Fruit fly (Drosophila melanogaster) whole organism, embryonic: ENCODE results near the gene CG14695.

Experiments used
- CG10274 ChIP-seq: fragments of 200-800 bp; sonication (Bioruptor generic); optimal IDR thresholded peaks from 3 replicates; lab custom pipeline; 2017; ENCODE audit warnings: missing biosample characterization, mild to moderate bottlenecking, missing genetic modification characterization
- CG10543 ChIP-seq: fragments of 200-800 bp; sonication (Bioruptor generic); optimal IDR thresholded peaks from 3 replicates; lab custom pipeline; 2017; ENCODE audit warnings: missing biosample characterization, mild to moderate bottlenecking, missing genetic modification characterization, moderate library complexity
- CG11696 ChIP-seq: fragments of 200-800 bp; sonication (Bioruptor generic); IDR thresholded peaks from 2 replicates; pipeline ENCODE4 v1.3.6; 2022; ENCODE audit warnings: missing biosample characterization, missing genetic modification characterization
- CG11723 ChIP-seq: fragments of 200-800 bp; sonication (Bioruptor generic); optimal IDR thresholded peaks from 2 replicates; lab custom pipeline; 2017; ENCODE audit warnings: missing biosample characterization, mild to moderate bottlenecking, missing genetic modification characterization
- CG12104 ChIP-seq: fragments of 200-800 bp; sonication (Bioruptor generic); optimal IDR thresholded peaks from 3 replicates; lab custom pipeline; 2016; ENCODE audit warnings: missing biosample characterization, missing genetic modification characterization
- CG12219 ChIP-seq: fragments of 200-800 bp; sonication (Bioruptor generic); optimal IDR thresholded peaks from 3 replicates; lab custom pipeline; 2018; ENCODE audit warnings: missing biosample characterization, mild to moderate bottlenecking, missing genetic modification characterization
- CG13424 ChIP-seq: fragments of 200-800 bp; sonication (Bioruptor generic); optimal IDR thresholded peaks from 2 replicates; lab custom pipeline; 2019; ENCODE audit warnings: missing biosample characterization, mild to moderate bottlenecking, missing genetic modification characterization, moderate library complexity
- CG13775 ChIP-seq: fragments of 200-800 bp; sonication (Bioruptor generic); optimal IDR thresholded peaks from 3 replicates; lab custom pipeline; 2017; ENCODE audit warnings: missing biosample characterization, mild to moderate bottlenecking, missing genetic modification characterization
- CG16815 ChIP-seq: fragments of 200-800 bp; sonication (Bioruptor generic); optimal IDR thresholded peaks from 3 replicates; lab custom pipeline; 2017; ENCODE audit warnings: missing biosample characterization, mild to moderate bottlenecking, missing genetic modification characterization
- CG17359 ChIP-seq: fragments of 200-800 bp; sonication (Bioruptor generic); optimal IDR thresholded peaks from 3 replicates; lab custom pipeline; 2018; ENCODE audit warnings: missing biosample characterization, mild to moderate bottlenecking, missing genetic modification characterization, moderate library complexity
- CG17568 ChIP-seq: fragments of 200-800 bp; sonication (Bioruptor generic); optimal IDR thresholded peaks from 2 replicates; lab custom pipeline; 2018; ENCODE audit warnings: missing biosample characterization, mild to moderate bottlenecking, missing genetic modification characterization, moderate library complexity
- CG17802 ChIP-seq: fragments of 200-800 bp; sonication (Bioruptor generic); optimal IDR thresholded peaks from 2 replicates; lab custom pipeline; 2018; ENCODE audit warnings: missing biosample characterization, mild to moderate bottlenecking, missing genetic modification characterization, moderate library complexity
- CG18619 ChIP-seq: fragments of 200-800 bp; sonication (Bioruptor generic); optimal IDR thresholded peaks from 3 replicates; lab custom pipeline; 2017; ENCODE audit warnings: missing biosample characterization, mild to moderate bottlenecking, missing genetic modification characterization
- CG34376 ChIP-seq: fragments of 200-800 bp; sonication (Bioruptor generic); optimal IDR thresholded peaks from 2 replicates; lab custom pipeline; 2018; ENCODE audit warnings: missing biosample characterization, mild to moderate bottlenecking, missing genetic modification characterization
- CG6765 ChIP-seq: fragments of 200-800 bp; sonication (Bioruptor generic); optimal IDR thresholded peaks from 3 replicates; lab custom pipeline; 2017; ENCODE audit warnings: missing biosample characterization, mild to moderate bottlenecking, missing genetic modification characterization
- CG8478 ChIP-seq: fragments of >200 bp; optimal IDR thresholded peaks from 2 replicates; lab custom pipeline; 2018
- CG9437 ChIP-seq: fragments of 200-800 bp; sonication (Bioruptor generic); optimal IDR thresholded peaks from 2 replicates; lab custom pipeline; 2018; ENCODE audit warnings: missing biosample characterization, mild to moderate bottlenecking, missing genetic modification characterization
- CG9727 ChIP-seq: fragments of 200-800 bp; sonication (Bioruptor generic); optimal IDR thresholded peaks from 3 replicates; lab custom pipeline; 2017; ENCODE audit warnings: missing biosample characterization, mild to moderate bottlenecking, missing genetic modification characterization
- Chrac-16 ChIP-seq: fragments of 200-800 bp; sonication (Bioruptor generic); optimal IDR thresholded peaks from 3 replicates; lab custom pipeline; 2016; ENCODE audit warnings: missing biosample characterization, missing genetic modification characterization
- D ChIP-seq, 2 experiments: fragments of 200-800 bp in 1 of 2; fragments of >200 bp in 1 of 2; sonication (Bioruptor generic) in 1 of 2; optimal IDR thresholded peaks; 2 replicates in 1 of 2; 3 replicates in 1 of 2; lab custom pipeline; 2017; ENCODE audit warnings: mild to moderate bottlenecking in 1 of 2, missing biosample characterization in 1 of 2, missing genetic modification characterization in 1 of 2, missing genetic modification reagents in 1 of 2
- E2f1 ChIP-seq: fragments of 200-800 bp; sonication (Bioruptor generic); IDR thresholded peaks from 2 replicates; pipeline ENCODE4 v1.3.6; 2022; ENCODE audit warnings: missing biosample characterization, missing genetic modification characterization
- ERR ChIP-seq: fragments of 200-800 bp; sonication (Bioruptor generic); optimal IDR thresholded peaks from 2 replicates; lab custom pipeline; 2016; ENCODE audit warnings: missing biosample characterization, missing genetic modification characterization
- GATAe ChIP-seq: fragments of 200-800 bp; sonication (Bioruptor generic); conservative IDR thresholded peaks from 2 replicates; pipeline ENCODE4 v1.3.6; 2022; ENCODE audit warnings: missing biosample characterization, missing genetic modification characterization
- HLH54F ChIP-seq: fragments of 200-800 bp; sonication (Bioruptor generic); optimal IDR thresholded peaks from 3 replicates; lab custom pipeline; 2016; ENCODE audit warnings: missing biosample characterization, missing genetic modification characterization
- Hr78 ChIP-seq, 2 experiments: fragments of 200-800 bp in 1 of 2; fragments of >200 bp in 1 of 2; sonication (Bioruptor generic) in 1 of 2; optimal IDR thresholded peaks; 2 replicates each; lab custom pipeline; 2017 to 2019; ENCODE audit warnings: missing biosample characterization in 2 of 2, missing genetic modification characterization in 2 of 2, mild to moderate bottlenecking in 1 of 2, moderate library complexity in 1 of 2
- MTF-1 ChIP-seq: fragments of 200-800 bp; sonication (Bioruptor generic); optimal IDR thresholded peaks from 2 replicates; lab custom pipeline; 2018; ENCODE audit warnings: missing biosample characterization, mild to moderate bottlenecking, missing genetic modification characterization, borderline replicate concordance
- Optix ChIP-seq: fragments of 200-800 bp; sonication (Bioruptor generic); IDR thresholded peaks from 3 replicates; pipeline ENCODE4 v1.3.6; 2022; ENCODE audit warnings: missing biosample characterization, missing genetic modification characterization
- PHDP ChIP-seq: fragments of 200-800 bp; sonication (Bioruptor generic); optimal IDR thresholded peaks from 3 replicates; lab custom pipeline; 2018; ENCODE audit warnings: missing biosample characterization, mild to moderate bottlenecking, missing genetic modification characterization, moderate library complexity
- Rfx ChIP-seq: fragments of 200-800 bp; sonication (Bioruptor generic); IDR thresholded peaks from 2 replicates; pipeline ENCODE4 v1.3.6; 2022; ENCODE audit warnings: missing biosample characterization, missing genetic modification characterization
- Sox100B ChIP-seq: fragments of 200-800 bp; sonication (Bioruptor generic); optimal IDR thresholded peaks from 3 replicates; lab custom pipeline; 2018; ENCODE audit warnings: missing biosample characterization, mild to moderate bottlenecking, missing genetic modification characterization
- cas ChIP-seq: fragments of 200-800 bp; sonication (Bioruptor generic); IDR thresholded peaks from 2 replicates; pipeline ENCODE4 v1.3.6; 2022; ENCODE audit warnings: missing biosample characterization, missing genetic modification characterization
- cwo ChIP-seq: fragments of 200-800 bp; sonication (Bioruptor generic); optimal IDR thresholded peaks from 3 replicates; lab custom pipeline; 2017; ENCODE audit warnings: missing biosample characterization, missing genetic modification characterization, mild to moderate bottlenecking, moderate library complexity, missing genetic modification reagents
- esg ChIP-seq: fragments of 200-800 bp; sonication (Bioruptor generic); conservative IDR thresholded peaks from 2 replicates; pipeline ENCODE4 v1.3.6; 2022; ENCODE audit warnings: missing biosample characterization, missing genetic modification characterization
- grn ChIP-seq: fragments of 200-800 bp; sonication (Bioruptor generic); optimal IDR thresholded peaks from 3 replicates; lab custom pipeline; 2017; ENCODE audit warnings: missing biosample characterization, missing genetic modification characterization
- hb ChIP-seq: fragments of 200-800 bp; sonication (Bioruptor generic); IDR thresholded peaks from 3 replicates; pipeline ENCODE4 v1.3.6; 2022; ENCODE audit warnings: missing biosample characterization, missing genetic modification characterization; ENCODE audit not compliant: partially characterized antibody
- lola ChIP-seq, 3 experiments: fragments of >200 bp in 2 of 3; fragments of 200-800 bp in 1 of 3; sonication (Bioruptor generic) in 1 of 3; optimal IDR thresholded peaks; 2 replicates each; lab custom pipeline; 2017 to 2019; ENCODE audit warnings: missing biosample characterization in 3 of 3, missing genetic modification characterization in 3 of 3, mild to moderate bottlenecking in 1 of 3, moderate library complexity in 1 of 3
- p53 ChIP-seq: fragments of 200-800 bp; sonication (Bioruptor generic); optimal IDR thresholded peaks from 2 replicates; lab custom pipeline; 2016; ENCODE audit warnings: missing biosample characterization, missing genetic modification characterization
- pan ChIP-seq, 4 experiments: fragments of >200 bp in 3 of 4; fragments of 200-800 bp in 1 of 4; sonication (Bioruptor generic) in 1 of 4; optimal IDR thresholded peaks in 3 of 4; IDR thresholded peaks in 1 of 4; 2 replicates each; pipeline versions ENCODE4 v1.3.6 to Lab custom; 2017 to 2022; ENCODE audit warnings: missing biosample characterization in 2 of 4, missing genetic modification characterization in 2 of 4, mixed read lengths in 1 of 4
- psq ChIP-seq: fragments of 200-800 bp; sonication (Bioruptor generic); optimal IDR thresholded peaks from 2 replicates; lab custom pipeline; 2017; ENCODE audit warnings: missing biosample characterization, missing genetic modification characterization
- ranshi ChIP-seq: fragments of 200-800 bp; sonication (Bioruptor generic); IDR thresholded peaks from 2 replicates; pipeline ENCODE4 v1.3.6; 2022; ENCODE audit warnings: missing biosample characterization, missing genetic modification characterization
- sens ChIP-seq: fragments of 200-800 bp; sonication (Bioruptor generic); peaks from one replicate; lab custom pipeline; 2016; ENCODE audit warnings: missing biosample characterization, missing genetic modification characterization
- sens-2 ChIP-seq: fragments of 200-800 bp; sonication (Bioruptor generic); IDR thresholded peaks from 2 replicates; pipeline ENCODE4 v1.3.6; 2022; ENCODE audit warnings: missing biosample characterization, missing genetic modification characterization
- sug ChIP-seq: fragments of 200-800 bp; optimal IDR thresholded peaks from 2 replicates; lab custom pipeline; 2019; ENCODE audit warnings: missing biosample characterization, mild to moderate bottlenecking, missing genetic modification characterization, moderate library complexity
- tna ChIP-seq: fragments of 200-800 bp; sonication (Bioruptor generic); IDR thresholded peaks from 2 replicates; pipeline ENCODE4 v1.3.6; 2022; ENCODE audit warnings: missing biosample characterization, missing genetic modification characterization; ENCODE audit not compliant: partially characterized antibody
- zfh1 ChIP-seq: fragments of 200-800 bp; sonication (Bioruptor generic); IDR thresholded peaks from 3 replicates; pipeline ENCODE4 v1.3.6; 2022; ENCODE audit warnings: missing biosample characterization, missing genetic modification characterization

Gene CG14695

dm6 chr3R:10878628-10879027, 491 bp downstream of the CG14695 start:
- TF ChIP-seq CG13775 (GFP tag; lab: Kevin White, UChicago) (no peak), CG8478 (lab: Kevin White, UChicago) (peak; percentile 52), CG17802 (tag; lab: Kevin White, UChicago) (no peak), ranshi (GFP tag; lab: Robert Waterston, UW) (0 out of 2 replicates have a peak, but pooled peaks have one; percentile 4), CG9727 (GFP tag; lab: Kevin White, UChicago) (no peak), CG16815 (GFP tag; lab: Kevin White, UChicago) (no peak), Chrac-16 (GFP tag; lab: Kevin White, UChicago) (no peak)

DNA sequence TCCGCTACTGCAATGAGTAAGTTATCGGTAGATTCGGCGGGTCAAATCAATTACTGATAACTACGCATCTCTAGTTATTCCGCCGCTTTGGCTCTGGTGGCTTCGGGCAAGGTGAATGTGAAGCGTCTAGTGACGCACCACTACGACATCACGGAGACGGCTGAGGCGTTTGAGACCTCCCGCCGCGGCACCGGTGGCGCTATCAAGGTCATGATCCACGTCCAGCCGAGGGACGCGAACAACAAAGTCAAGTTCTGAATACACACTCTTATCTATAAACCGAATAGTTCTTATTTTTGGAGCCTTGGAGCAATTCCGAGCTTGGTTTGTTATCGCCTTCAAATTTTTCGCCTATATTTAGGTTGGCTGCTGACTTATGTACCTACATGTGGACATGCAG, 1.3 kb downstream of the CG14695 start:
- TF ChIP-seq sens (peak; percentile 47), sens-2 (no peak), CG6765 (no peak), tna (no peak), E2f1 (no peak), Hr78 (GFP tag; optimal IDR thresholded peaks at IDR 0.05; lab: Kevin White, UChicago) (peak in 1 of 2 experiments; percentile 27), lola (GFP tag; optimal IDR thresholded peaks at IDR 0.05; lab: Kevin White, UChicago) (no peak), CG10543 (GFP tag; lab: Kevin White, UChicago) (peak; percentile 0), CG13424 (tag; lab: Kevin White, UChicago) (no peak), sug (tag; lab: Kevin White, UChicago) (peak; percentile 90), CG34376 (GFP tag; lab: Kevin White, UChicago) (peak; percentile 68), grn (GFP tag; lab: Kevin White, UChicago) (peak; percentile 19), cwo (GFP tag; lab: Kevin White, UChicago) (peak; percentile 27), pan (optimal IDR thresholded peaks at IDR 0.05; lab: Kevin White, UChicago) (no peak), pan (GFP tag; optimal IDR thresholded peaks at IDR 0.05 in 1 of 2, IDR thresholded peaks at IDR 0.05 in 1 of 2) (no peak)

- TF ChIP-seq Sox100B (GFP tag; lab: Kevin White, UChicago) = peak; percentile 81
- peak; percentile 79 for TF ChIP-seq PHDP
- 0 out of 2 replicates have a peak, but pooled peaks have one; percentile 9 for TF ChIP-seq cas
- TF ChIP-seq CG12104 (GFP tag; lab: Kevin White, UChicago) = peak; percentile 77
- TF ChIP-seq D (optimal IDR thresholded peaks at IDR 0.05; lab: Kevin White, UChicago) = no peak
- TF ChIP-seq D (GFP tag; optimal IDR thresholded peaks at IDR 0.05; lab: Kevin White, UChicago) = peak; percentile 69
- peak; percentile 65 for TF ChIP-seq ERR (GFP tag; lab: Kevin White, UChicago)
- peak; percentile 66 for TF ChIP-seq HLH54F (GFP tag; lab: Kevin White, UChicago)
- peak; percentile 57 for TF ChIP-seq CG11696
- no peak for TF ChIP-seq GATAe (GFP tag; lab: Robert Waterston, UW)
- TF ChIP-seq CG18619 = peak; percentile 81
- TF ChIP-seq p53 (GFP tag; lab: Kevin White, UChicago) = no peak
- TF ChIP-seq psq = no peak
- TF ChIP-seq CG11723 (GFP tag; lab: Kevin White, UChicago) = peak; percentile 80
- TF ChIP-seq CG17568 (GFP tag; lab: Kevin White, UChicago) = peak; percentile 86
- TF ChIP-seq hb (GFP tag; lab: Robert Waterston, UW) = no peak
- peak; percentile 46 for TF ChIP-seq esg (GFP tag; lab: Robert Waterston, UW)
- peak; percentile 47; the same call in 1 of the 3 replicates for TF ChIP-seq Optix (GFP tag; lab: Robert Waterston, UW)
- peak; percentile 50 for TF ChIP-seq CG12219 (GFP tag; lab: Kevin White, UChicago)
- TF ChIP-seq CG17359 (tag; lab: Kevin White, UChicago) = peak; percentile 59
- TF ChIP-seq CG9437 (GFP tag; lab: Kevin White, UChicago) = peak; percentile 80
- peak; percentile 52 for TF ChIP-seq CG10274
- TF ChIP-seq Rfx = peak; percentile 94
- TF ChIP-seq MTF-1 (GFP tag; lab: Kevin White, UChicago) = peak; percentile 88
- TF ChIP-seq zfh1 (GFP tag; lab: Robert Waterston, UW) = peak; percentile 81
These were observed 3.3 kb downstream of the CG14695 start, which contains the start of gene Sodh2 for dm6 chr3R:10875515-10876434. Gene Sodh2 (plus strand): TSS chr3R:10876384.
